Worm (Caenorhabditis elegans): ENCODE results near the gene E01B7.2.
A peak's percentile ranks its signal among the peaks of the same experiment; 100 is the strongest.
"Not testable (repeated sequence)": the region's sequence is repeated elsewhere in the genome, so short reads cannot be mapped to it uniquely, and the experiment has no call there.

The E01B7.2 gene

ce11 chrV:17891317-17891716 lies 30.3 kb upstream of the E01B7.2 start:
- TF ChIP-seq elt-3 (tag; optimal IDR thresholded peaks at IDR 0.05) (no peak), ztf-11 (tag; optimal IDR thresholded peaks at IDR 0.05) (no peak), elt-2 (tag; optimal IDR thresholded peaks at IDR 0.05) (peak; percentile 75), pha-4 (tag; optimal IDR thresholded peaks at IDR 0.05) (peak; percentile 20), ceh-28 (tag; optimal IDR thresholded peaks at IDR 0.05) (peak; percentile 20), pqm-1 (tag; optimal IDR thresholded peaks at IDR 0.05) (peak; percentile 41)

- not testable (repeated sequence) for TF ChIP-seq pqm-1, ztf-11, ZK546.5 (tag; optimal IDR thresholded peaks at IDR 0.05)
Measured at ce11 chrV:17893959-17894358, 27.6 kb upstream of the E01B7.2 start, which contains the start of gene C06H5.11. Gene C06H5.11 (minus strand): TSS chrV:17894059.

DNA sequence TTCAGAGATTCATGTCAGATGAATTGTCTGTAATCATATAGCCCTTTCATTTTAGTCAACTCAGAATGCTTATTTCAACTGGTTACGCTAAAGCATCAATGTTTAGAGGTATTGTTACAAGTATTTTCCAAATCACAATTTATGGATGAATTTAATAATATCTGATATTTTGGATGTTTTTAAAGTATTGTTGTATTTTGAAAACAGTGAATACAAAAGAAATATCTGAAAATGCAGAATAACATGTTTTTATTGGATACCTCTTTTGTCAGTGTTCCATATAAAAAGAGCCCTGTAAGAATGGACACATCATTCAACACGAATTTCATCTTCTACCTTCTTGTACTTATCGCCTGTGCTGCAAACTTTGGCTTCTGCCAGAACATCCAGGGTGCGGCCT lies 27.1 kb upstream of the E01B7.2 start, which contains the start of gene C06H5.12:
Gene C06H5.12, plus strand, starts transcription at position 301 of the 400 bp plus-strand sequence.
- TF ChIP-seq nhr-25, zag-1, fkh-2 (tag; optimal IDR thresholded peaks at IDR 0.05): not testable (repeated sequence)

DNA sequence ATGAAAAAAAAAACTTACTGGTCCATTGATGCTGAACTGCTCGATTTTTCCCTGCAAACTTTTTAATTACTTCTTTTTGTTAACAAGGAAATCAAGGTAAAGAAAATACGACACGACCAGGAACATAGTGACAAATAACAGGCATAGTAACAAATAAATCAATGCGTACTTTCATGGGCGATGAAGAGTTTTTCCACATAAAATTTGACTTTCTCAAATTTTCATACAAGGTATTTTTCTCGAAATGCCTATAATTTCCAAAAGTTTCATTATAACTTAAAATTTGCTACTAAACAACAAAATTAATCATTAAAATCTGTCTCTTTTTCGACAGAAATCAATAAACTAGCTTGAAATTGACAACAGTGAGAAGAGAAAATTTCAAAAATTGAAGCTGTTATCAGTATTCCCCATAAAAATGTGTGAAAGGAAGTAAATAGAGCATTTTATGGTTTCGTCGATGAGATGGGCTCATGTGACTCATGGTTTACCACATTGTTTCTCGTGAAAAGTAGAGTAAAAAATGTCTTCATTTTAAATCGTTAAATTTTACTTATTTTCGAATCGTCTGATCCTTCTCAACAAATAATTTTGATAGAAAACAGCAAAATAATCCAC lies 24.7 kb upstream of the E01B7.2 start, which contains the start of gene fbxa-156:
Gene fbxa-156, minus strand, starts transcription at position 51 of the 618 bp plus-strand sequence.
- peak; percentile 44 for TF ChIP-seq pha-4 (tag; optimal IDR thresholded peaks at IDR 0.05)
- no peak for TF ChIP-seq nhr-12 (tag; optimal IDR thresholded peaks at IDR 0.05)
- peak; percentile 67 for TF ChIP-seq elt-2 (tag; optimal IDR thresholded peaks at IDR 0.05)

DNA sequence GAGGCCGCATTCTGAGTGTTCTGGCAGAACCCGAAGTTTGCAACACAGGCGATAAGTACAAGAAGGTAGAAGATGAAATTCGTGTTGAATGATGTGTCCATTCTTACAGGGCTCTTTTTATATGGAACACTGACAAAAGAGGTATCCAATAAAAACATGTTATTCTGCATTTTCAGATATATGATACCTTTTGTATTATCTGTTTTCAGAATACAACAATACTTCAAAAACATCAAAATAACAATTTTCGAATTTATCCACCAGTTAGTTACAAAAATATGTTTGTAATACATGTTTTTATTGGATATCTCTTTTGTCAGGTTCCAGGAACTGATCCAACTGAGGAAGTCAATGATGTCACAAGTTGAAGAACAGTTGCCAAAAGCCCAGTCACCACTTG lies 23.9 kb upstream of the E01B7.2 start, which contains the start of gene C06H5.13:
Gene C06H5.13, minus strand, starts transcription at position 101 of the 400 bp plus-strand sequence.
- not testable (repeated sequence) for TF ChIP-seq pha-4, tbx-2, nhr-77 (tag; optimal IDR thresholded peaks at IDR 0.05)

DNA sequence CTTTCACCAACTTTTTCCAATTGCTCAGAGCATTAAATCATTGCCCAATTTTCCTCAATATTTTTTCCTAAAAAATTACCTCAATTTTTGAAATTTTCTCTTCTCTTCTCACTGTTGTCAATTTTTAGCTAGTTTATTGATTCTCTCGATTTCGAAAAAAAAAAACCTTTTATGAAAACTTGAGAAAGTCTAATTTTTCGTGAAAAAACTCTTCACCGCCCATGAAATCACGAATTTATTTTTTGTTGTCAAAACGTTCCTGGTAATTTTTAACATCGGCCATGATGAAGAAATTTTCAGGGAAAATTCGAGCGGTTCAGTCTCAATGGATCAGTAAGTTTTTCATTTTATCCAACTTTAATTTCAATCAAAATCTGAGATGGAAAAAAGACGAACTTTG lies 22.1 kb upstream of the E01B7.2 start, which contains the start of gene fbxa-157:
Gene fbxa-157, plus strand, starts transcription at position 301 of the 400 bp plus-strand sequence.
- TF ChIP-seq elt-2 (tag; optimal IDR thresholded peaks at IDR 0.05) (no peak), snpc-4 (tag; optimal IDR thresholded peaks at IDR 0.05) (no peak), pha-4 (tag; optimal IDR thresholded peaks at IDR 0.05) (no peak), mdl-1 (tag; optimal IDR thresholded peaks at IDR 0.05) (no peak), ceh-16 (tag; optimal IDR thresholded peaks at IDR 0.05) (no peak), ZK546.5 (tag; optimal IDR thresholded peaks at IDR 0.05) (no peak), R02D3.7 (tag; optimal IDR thresholded peaks at IDR 0.05) (no peak), aly-2 (tag; optimal IDR thresholded peaks at IDR 0.05) (no peak), elt-3 (tag; optimal IDR thresholded peaks at IDR 0.05) (no peak), zag-1 (tag; optimal IDR thresholded peaks at IDR 0.05) (no peak), nfya-1 (tag; optimal IDR thresholded peaks at IDR 0.05; ENCODE audit: insufficient read depth) (no peak)

ce11 chrV:17903829-17904228 lies 17.7 kb upstream of the E01B7.2 start, which contains the start of gene C06H5.14:
Gene C06H5.14 (plus strand): TSS chrV:17904129.
- TF ChIP-seq jun-1 (tag; optimal IDR thresholded peaks at IDR 0.05); daf-12 (tag; optimal IDR thresholded peaks at IDR 0.05); sea-2 (GFP tag; optimal IDR thresholded peaks at IDR 0.05): not testable (repeated sequence)

DNA sequence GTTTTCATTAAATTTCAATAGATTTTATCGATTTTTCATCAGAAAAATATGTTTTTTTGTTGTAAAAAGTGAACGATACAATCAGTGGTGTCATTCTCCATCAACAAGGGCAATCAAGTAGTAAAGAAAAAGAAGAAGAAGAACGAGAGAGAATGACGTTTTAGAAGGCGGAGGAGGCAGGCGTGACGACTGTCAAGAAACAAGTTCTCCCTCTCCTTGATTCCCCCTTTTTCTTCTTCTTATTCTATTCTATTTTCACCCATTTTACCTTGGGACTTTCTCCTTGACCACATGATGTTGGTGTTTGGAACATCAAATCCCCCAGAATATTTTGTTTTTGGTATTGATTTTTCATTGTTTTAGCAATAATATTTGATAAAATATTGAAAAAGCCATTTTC lies 15.8 kb upstream of the E01B7.2 start:
- TF ChIP-seq nhr-23 (tag; optimal IDR thresholded peaks at IDR 0.05): peak; percentile 50
- peak; percentile 56 for TF ChIP-seq nhr-25 (tag; optimal IDR thresholded peaks at IDR 0.05)
- no peak for TF ChIP-seq elt-2 (tag; optimal IDR thresholded peaks at IDR 0.05)
- TF ChIP-seq ceh-28 (tag; optimal IDR thresholded peaks at IDR 0.05): peak; percentile 66
- no peak for TF ChIP-seq tbx-2 (tag; optimal IDR thresholded peaks at IDR 0.05)
